Fruit fly (Drosophila melanogaster) whole organism, prepupa: ENCODE data around the gene Gr10a.

Experiments used
- CG1621 ChIP-seq: fragments of 200-800 bp; sonication (Bioruptor generic); optimal IDR thresholded peaks from 3 replicates; lab custom pipeline; 2018; ENCODE audit warnings: missing biosample characterization, mild to moderate bottlenecking, missing genetic modification characterization
- CG3032 ChIP-seq: fragments of 200-800 bp; optimal IDR thresholded peaks from 2 replicates; lab custom pipeline; 2019; ENCODE audit warnings: missing biosample characterization, mild to moderate bottlenecking, missing genetic modification characterization, moderate library complexity
- CG6808 ChIP-seq: fragments of 200-800 bp; sonication (Bioruptor generic); optimal IDR thresholded peaks from 3 replicates; lab custom pipeline; 2017; ENCODE audit warnings: missing biosample characterization, missing genetic modification characterization, mild to moderate bottlenecking, moderate library complexity, missing genetic modification reagents
- fkh ChIP-seq: fragments of 200-800 bp; sonication (Bioruptor generic); optimal IDR thresholded peaks from 3 replicates; lab custom pipeline; 2017; ENCODE audit warnings: missing biosample characterization, mild to moderate bottlenecking, missing genetic modification characterization, moderate library complexity

DNA sequence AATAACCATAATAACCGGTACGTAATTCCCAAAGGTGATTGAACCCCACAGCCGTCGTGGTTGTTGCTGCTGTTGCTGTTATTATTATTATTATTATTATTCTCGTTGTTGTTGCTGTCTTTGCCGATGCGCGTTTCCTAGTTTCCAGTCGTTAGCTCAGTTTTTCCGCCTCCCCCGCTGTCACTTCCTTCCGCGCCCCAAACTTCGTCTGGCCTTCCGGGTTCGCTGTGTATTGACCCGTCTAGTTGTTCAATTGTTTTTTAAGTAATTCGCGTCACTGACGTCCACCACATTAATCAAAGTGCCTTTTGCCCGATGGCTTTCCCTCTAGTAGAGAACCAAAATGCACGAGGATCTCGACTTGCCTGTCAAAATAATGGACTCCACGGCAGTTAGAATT lies 45.6 kb downstream of the Gr10a start:
- TF ChIP-seq CG6808 (GFP tag; lab: Kevin White, UChicago), result no peak
- no peak for TF ChIP-seq CG3032 (tag; lab: Kevin White, UChicago)
- no peak for TF ChIP-seq fkh (GFP tag; lab: Kevin White, UChicago)
- TF ChIP-seq CG1621 (tag; lab: Kevin White, UChicago), result no peak
